Fruit fly (Drosophila melanogaster) whole organism, pupa: Measurements from ENCODE around the gene BORCS6.
A peak's percentile ranks its signal among the peaks of the same experiment; 100 is the strongest.

Experiments used
- CG10348 ChIP-seq: fragments of 200-800 bp; sonication (Bioruptor generic); IDR thresholded peaks from 2 replicates; pipeline ENCODE4 v1.3.6; 2022; ENCODE audit warnings: missing biosample characterization, missing genetic modification characterization
- CG12605 ChIP-seq: fragments of 200-800 bp; sonication (Bioruptor generic); IDR thresholded peaks from 2 replicates; pipeline ENCODE4 v1.3.6; 2022; ENCODE audit warnings: missing biosample characterization, missing genetic modification characterization
- CG13204 ChIP-seq: fragments of 200-800 bp; sonication (Bioruptor generic); optimal IDR thresholded peaks from 2 replicates; lab custom pipeline; 2018; ENCODE audit warnings: missing biosample characterization, mild to moderate bottlenecking, missing genetic modification characterization, moderate library complexity
- CG14655 ChIP-seq: fragments of 200-800 bp; sonication (Bioruptor generic); optimal IDR thresholded peaks from 3 replicates; lab custom pipeline; 2017; ENCODE audit warnings: mild to moderate bottlenecking, missing biosample characterization, missing genetic modification reagents, missing genetic modification characterization
- CG15710 ChIP-seq: fragments of 200-800 bp; sonication (Bioruptor generic); optimal IDR thresholded peaks from 2 replicates; lab custom pipeline; 2018; ENCODE audit warnings: missing biosample characterization, mild to moderate bottlenecking, missing genetic modification characterization, moderate library complexity
- CG17806 ChIP-seq: fragments of 200-800 bp; sonication (Bioruptor generic); optimal IDR thresholded peaks from 2 replicates; lab custom pipeline; 2018; ENCODE audit warnings: missing biosample characterization, mild to moderate bottlenecking, missing genetic modification characterization, moderate library complexity
- CG32121 ChIP-seq: fragments of 200-800 bp; sonication (Bioruptor generic); IDR thresholded peaks from 2 replicates; pipeline ENCODE4 v1.3.6; 2022; ENCODE audit warnings: missing biosample characterization, missing genetic modification characterization
- CG34367 ChIP-seq: fragments of 200-800 bp; sonication (Bioruptor generic); optimal IDR thresholded peaks from 2 replicates; lab custom pipeline; 2018; ENCODE audit warnings: missing biosample characterization, mild to moderate bottlenecking, missing genetic modification characterization
- CG4496 ChIP-seq: fragments of 200-800 bp; sonication (Bioruptor generic); IDR thresholded peaks from 3 replicates; pipeline ENCODE4 v1.3.6; 2022; ENCODE audit warnings: missing biosample characterization, missing genetic modification characterization
- CG8159 ChIP-seq: fragments of 200-800 bp; sonication (Bioruptor generic); optimal IDR thresholded peaks from 3 replicates; lab custom pipeline; 2018; ENCODE audit warnings: missing biosample characterization, mild to moderate bottlenecking, missing genetic modification characterization, moderate library complexity
- CG8301 ChIP-seq: fragments of 200-800 bp; sonication (Bioruptor generic); optimal IDR thresholded peaks from 2 replicates; lab custom pipeline; 2018; ENCODE audit warnings: missing biosample characterization, mild to moderate bottlenecking, missing genetic modification characterization
- CG9948 ChIP-seq: fragments of 200-800 bp; sonication (Bioruptor generic); optimal IDR thresholded peaks from 2 replicates; lab custom pipeline; 2018; ENCODE audit warnings: missing biosample characterization, mild to moderate bottlenecking, missing genetic modification characterization, moderate library complexity
- D1 ChIP-seq: fragments of 200-800 bp; sonication (Bioruptor generic); optimal IDR thresholded peaks from 2 replicates; lab custom pipeline; 2018; ENCODE audit warnings: missing biosample characterization, mild to moderate bottlenecking, missing genetic modification characterization, moderate library complexity
- EcR ChIP-seq: fragments of 200-800 bp; sonication (Bioruptor generic); optimal IDR thresholded peaks from 3 replicates; lab custom pipeline; 2019; ENCODE audit warnings: missing biosample characterization, missing genetic modification characterization, mild to moderate bottlenecking, moderate library complexity, missing genetic modification reagents
- Ets98B ChIP-seq: fragments of 200-800 bp; sonication (Bioruptor generic); IDR thresholded peaks from 2 replicates; pipeline ENCODE4 v1.3.6; 2022; ENCODE audit warnings: missing biosample characterization, missing genetic modification characterization
- Pif1A ChIP-seq: fragments of 200-800 bp; sonication (Bioruptor generic); optimal IDR thresholded peaks from 3 replicates; lab custom pipeline; 2016; ENCODE audit warnings: missing biosample characterization, missing genetic modification characterization
- Pif1B ChIP-seq: fragments of 200-800 bp; sonication (Bioruptor generic); optimal IDR thresholded peaks from 3 replicates; lab custom pipeline; 2016; ENCODE audit warnings: missing biosample characterization, missing genetic modification characterization
- Snoo ChIP-seq: fragments of 200-800 bp; sonication (Bioruptor generic); optimal IDR thresholded peaks from 3 replicates; lab custom pipeline; 2017; ENCODE audit warnings: missing biosample characterization, mild to moderate bottlenecking, missing genetic modification characterization, inconsistent platforms
- fd96Ca ChIP-seq: fragments of 200-800 bp; sonication (Bioruptor generic); IDR thresholded peaks from 3 replicates; pipeline ENCODE4 v1.3.6; 2022; ENCODE audit warnings: missing biosample characterization, missing genetic modification characterization
- gl ChIP-seq: fragments of 200-800 bp; sonication (Bioruptor generic); optimal IDR thresholded peaks from 2 replicates; lab custom pipeline; 2018; ENCODE audit warnings: missing biosample characterization, mild to moderate bottlenecking, missing genetic modification characterization
- rn ChIP-seq: fragments of 200-800 bp; sonication (Bioruptor generic); IDR thresholded peaks from 2 replicates; pipeline ENCODE4 v1.3.6; 2022; ENCODE audit warnings: missing biosample characterization, missing genetic modification characterization

BORCS6 gene

DNA sequence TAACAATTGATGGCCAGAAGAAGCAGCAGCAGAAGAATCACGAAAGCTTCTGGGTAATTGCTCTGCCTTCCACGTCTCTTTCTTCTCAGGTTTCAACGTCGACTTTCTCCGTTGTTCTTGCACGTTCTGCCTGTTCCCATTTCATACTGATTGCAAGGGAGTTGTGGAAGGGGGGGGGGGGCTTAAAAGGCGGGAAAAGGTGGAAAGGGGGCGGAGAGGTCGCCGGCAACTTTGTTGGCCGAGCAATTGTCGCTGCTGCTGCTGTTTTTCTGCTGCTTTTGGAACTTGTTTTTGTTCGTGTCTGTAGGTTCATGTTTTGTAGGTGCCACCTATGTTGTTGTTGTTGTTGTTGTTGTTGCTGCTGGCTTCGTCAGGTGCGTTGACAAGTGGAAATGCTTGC is 24.9 kb downstream of the BORCS6 start:
- TF ChIP-seq fd96Ca (GFP tag; lab: Robert Waterston, UW) (no peak; the same call in 2 of the 3 replicates), EcR (no peak), CG8301 (tag; lab: Kevin White, UChicago) (no peak)

DNA sequence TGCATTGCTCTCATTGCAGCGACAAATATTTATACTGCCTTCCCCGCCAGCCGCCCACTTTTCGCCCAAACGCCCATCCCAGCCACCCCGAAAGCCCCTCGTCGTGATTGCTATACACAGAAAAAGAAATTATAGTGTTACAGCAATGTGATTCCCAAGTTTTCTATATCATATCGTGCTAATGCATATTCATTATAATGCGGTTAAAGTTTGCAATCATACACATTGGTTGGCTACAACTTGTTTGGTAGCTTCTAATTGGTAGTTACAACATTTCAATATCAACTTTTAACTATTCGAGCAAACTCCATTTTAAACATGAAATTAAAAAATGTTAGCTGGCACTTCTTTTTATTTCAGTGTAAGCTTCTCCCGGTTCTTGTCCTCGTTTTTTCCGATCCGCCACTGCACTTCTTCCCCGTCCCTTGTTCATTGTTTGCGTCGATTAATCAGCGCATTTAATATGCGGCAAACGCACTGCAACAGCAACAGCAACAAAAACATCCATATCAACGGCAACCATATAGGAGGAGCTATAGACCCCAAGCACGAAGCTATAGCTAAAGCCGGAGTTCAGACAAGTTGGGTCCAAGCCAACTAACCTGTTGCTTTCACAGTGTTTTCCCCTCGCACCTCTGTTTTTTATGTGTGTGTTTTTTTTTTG is 25.4 kb downstream of the BORCS6 start:
- TF ChIP-seq CG4496 (GFP tag; lab: Robert Waterston, UW) (peak; percentile 82), gl (tag; lab: Kevin White, UChicago) (peak; percentile 65), Ets98B (GFP tag; lab: Robert Waterston, UW) (peak; percentile 55), Snoo (peak; percentile 86), D1 (tag; lab: Kevin White, UChicago) (no peak), CG9948 (peak; percentile 91), CG13204 (GFP tag; lab: Kevin White, UChicago) (peak; percentile 68), Pif1B (GFP tag; lab: Kevin White, UChicago) (peak; percentile 81), CG34367 (tag; lab: Kevin White, UChicago) (peak; percentile 91), CG10348 (GFP tag; lab: Robert Waterston, UW) (peak; percentile 72), CG15710 (tag; lab: Kevin White, UChicago) (peak; percentile 92), CG32121 (GFP tag; lab: Robert Waterston, UW) (peak; percentile 78), CG17806 (tag; lab: Kevin White, UChicago) (peak; percentile 92), CG8301 (tag; lab: Kevin White, UChicago) (peak; percentile 93), CG14655 (peak; percentile 94), CG12605 (GFP tag; lab: Robert Waterston, UW) (no peak; the same call in 1 of the 2 replicates), fd96Ca (GFP tag; lab: Robert Waterston, UW) (peak; percentile 69; the same call in 2 of the 3 replicates), rn (GFP tag; lab: Robert Waterston, UW) (no peak), Pif1A (GFP tag; lab: Kevin White, UChicago) (peak; percentile 86), CG8159 (peak; percentile 95), EcR (peak; percentile 90)

DNA sequence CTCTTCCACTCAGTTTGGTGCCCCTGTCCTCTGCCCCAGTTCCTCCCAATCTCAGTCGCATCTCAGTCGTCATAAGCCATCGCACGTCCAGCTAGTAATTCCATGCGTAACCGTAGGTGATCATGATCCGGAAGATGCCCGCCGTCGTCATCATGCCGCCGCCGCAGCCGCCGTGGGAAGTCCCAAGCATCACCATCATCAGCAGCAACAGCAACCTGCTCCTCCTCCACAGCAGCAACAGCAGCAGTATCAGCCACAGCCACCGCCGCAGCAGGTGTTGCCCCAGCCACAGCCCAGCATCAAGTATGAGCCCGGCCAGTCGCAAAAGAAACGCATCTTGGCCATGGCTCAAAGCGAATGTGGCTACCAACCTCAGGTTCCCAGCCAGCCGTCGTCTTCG is 32.3 kb downstream of the BORCS6 start:
- TF ChIP-seq CG15710 (tag; lab: Kevin White, UChicago) = no peak
- no peak for TF ChIP-seq EcR
- no peak for TF ChIP-seq D1 (tag; lab: Kevin White, UChicago)
- no peak for TF ChIP-seq CG12605 (GFP tag; lab: Robert Waterston, UW)
- TF ChIP-seq, all 21 proteins: peak for 0

DNA sequence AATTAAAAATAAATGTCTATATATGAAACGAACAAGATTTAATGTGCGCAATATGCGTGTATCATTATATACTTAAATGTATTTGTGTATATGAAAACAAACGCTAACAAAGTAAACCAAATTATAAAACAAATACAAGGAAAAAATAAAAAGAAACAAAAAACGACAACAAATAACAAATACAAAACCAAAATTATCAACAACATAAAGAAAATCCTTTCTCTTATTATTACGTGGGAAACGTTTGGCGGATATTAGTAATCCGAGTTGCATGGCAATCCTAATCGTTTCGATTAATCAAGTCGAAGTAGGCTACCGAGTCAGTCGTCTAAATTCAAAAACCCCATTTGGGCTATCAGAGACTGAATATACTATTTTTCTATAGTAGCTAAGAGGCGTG is 40.4 kb downstream of the BORCS6 start, which contains the start of gene Ppm1:
Gene Ppm1, plus strand, starts transcription at position 301 of the 400 bp plus-strand sequence.
- TF ChIP-seq D1 (tag; lab: Kevin White, UChicago) = no peak
- no peak for TF ChIP-seq CG32121 (GFP tag; lab: Robert Waterston, UW)
- no peak for TF ChIP-seq CG14655
- no peak for TF ChIP-seq CG8159
- no peak for TF ChIP-seq Snoo

DNA sequence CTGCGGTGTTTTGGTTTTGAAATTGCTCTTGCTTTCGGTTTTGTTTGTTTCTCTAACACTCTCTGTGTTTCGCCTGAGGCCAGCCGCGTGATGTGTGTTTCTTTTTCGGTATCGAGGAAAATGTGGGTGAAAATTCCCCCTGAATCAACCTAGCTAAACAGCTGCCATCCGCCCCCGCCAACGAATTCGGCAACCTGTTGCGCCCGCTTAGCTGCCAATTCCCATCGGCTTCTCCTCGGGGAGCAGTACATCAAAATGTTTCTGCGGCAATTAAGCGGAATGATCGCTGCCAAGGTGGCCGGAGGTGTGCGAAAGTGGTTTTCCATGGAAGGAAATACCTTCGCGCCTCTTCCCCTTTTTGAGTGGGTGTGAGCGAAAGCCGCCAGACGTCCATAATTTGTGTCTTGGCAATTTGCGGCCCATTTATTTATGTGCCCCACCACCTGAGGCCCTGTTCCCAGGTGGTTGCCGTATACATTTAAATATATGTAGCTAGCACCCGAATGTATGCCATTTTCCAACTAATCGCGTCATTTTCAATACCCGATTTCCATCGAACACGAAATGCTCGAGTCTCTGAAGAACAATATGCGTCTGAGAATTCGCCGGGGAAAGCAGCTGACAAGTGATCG is 46.0 kb downstream of the BORCS6 start:
- no peak for TF ChIP-seq fd96Ca (GFP tag; lab: Robert Waterston, UW)
- no peak for TF ChIP-seq D1 (tag; lab: Kevin White, UChicago)
- TF ChIP-seq gl (tag; lab: Kevin White, UChicago) = no peak
- TF ChIP-seq, all 21 proteins: peak for 0

DNA sequence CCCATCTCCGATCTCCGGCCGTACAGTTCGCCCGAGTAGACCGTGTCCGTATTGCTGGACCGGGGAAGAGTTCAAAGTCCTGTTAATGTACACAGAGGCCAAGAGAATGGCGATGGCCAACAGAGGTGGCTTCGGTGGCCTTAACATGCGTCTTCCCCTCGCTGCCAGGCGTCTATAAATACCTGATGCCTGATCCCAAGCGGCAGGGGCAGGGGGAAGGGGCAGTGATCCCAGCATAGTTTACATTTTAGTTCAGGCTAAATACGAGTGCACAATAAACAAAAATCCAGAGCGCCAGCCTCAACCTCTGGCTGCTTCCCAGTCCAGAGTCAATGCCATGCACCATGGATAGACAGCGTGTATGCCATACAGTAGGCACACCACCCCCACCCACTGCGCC is 47.2 kb downstream of the BORCS6 start:
- TF ChIP-seq EcR (peak; percentile 23), CG34367 (tag; lab: Kevin White, UChicago) (no peak)
- TF ChIP-seq, all 21 proteins: peak for 1

DNA sequence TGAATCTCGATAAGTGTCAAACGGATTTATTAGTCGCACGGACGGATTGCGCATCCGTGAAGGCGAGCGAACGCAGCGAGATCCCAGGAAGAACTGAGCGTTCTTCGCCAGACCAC is 48.4 kb downstream of the BORCS6 start, which contains the start of gene Kah:
Gene Kah, minus strand, starts transcription at position 101 of the 116 bp plus-strand sequence.
- TF ChIP-seq Ets98B (GFP tag; lab: Robert Waterston, UW) (no peak), CG9948 (no peak), CG34367 (tag; lab: Kevin White, UChicago) (no peak), CG12605 (GFP tag; lab: Robert Waterston, UW) (no peak), CG14655 (no peak), Pif1A (GFP tag; lab: Kevin White, UChicago) (no peak), rn (GFP tag; lab: Robert Waterston, UW) (no peak), fd96Ca (GFP tag; lab: Robert Waterston, UW) (no peak), CG15710 (tag; lab: Kevin White, UChicago) (no peak), CG13204 (GFP tag; lab: Kevin White, UChicago) (no peak), CG10348 (GFP tag; lab: Robert Waterston, UW) (no peak), D1 (tag; lab: Kevin White, UChicago) (no peak), CG4496 (GFP tag; lab: Robert Waterston, UW) (no peak), CG8301 (tag; lab: Kevin White, UChicago) (no peak), CG32121 (GFP tag; lab: Robert Waterston, UW) (no peak), CG8159 (no peak), Snoo (no peak), EcR (no peak), Pif1B (GFP tag; lab: Kevin White, UChicago) (no peak), CG17806 (tag; lab: Kevin White, UChicago) (no peak)
